Fruit fly (Drosophila melanogaster) whole organism, prepupa: Measurements from ENCODE around the gene TSG101.

ENCODE experiments used
- Blimp-1 ChIP-seq: fragments of 200-800 bp; sonication (Bioruptor generic); optimal IDR thresholded peaks from 3 replicates; lab custom pipeline; 2017; ENCODE audit warnings: missing biosample characterization, missing genetic modification characterization, mild to moderate bottlenecking, moderate library complexity, missing genetic modification reagents
- CG11294 ChIP-seq: fragments of 200-800 bp; sonication (Bioruptor generic); IDR thresholded peaks from 2 replicates; pipeline ENCODE4 v1.3.6; 2022; ENCODE audit warnings: missing biosample characterization, missing genetic modification characterization
- CG15336 ChIP-seq: fragments of 200-800 bp; sonication (Bioruptor generic); IDR thresholded peaks from 2 replicates; pipeline ENCODE4 v1.3.6; 2022; ENCODE audit warnings: missing biosample characterization, missing genetic modification characterization
- CG1621 ChIP-seq: fragments of 200-800 bp; sonication (Bioruptor generic); optimal IDR thresholded peaks from 3 replicates; lab custom pipeline; 2018; ENCODE audit warnings: missing biosample characterization, mild to moderate bottlenecking, missing genetic modification characterization
- CG3032 ChIP-seq: fragments of 200-800 bp; optimal IDR thresholded peaks from 2 replicates; lab custom pipeline; 2019; ENCODE audit warnings: missing biosample characterization, mild to moderate bottlenecking, missing genetic modification characterization, moderate library complexity
- CG31627 ChIP-seq: fragments of 200-800 bp; sonication (Bioruptor generic); optimal IDR thresholded peaks from 3 replicates; lab custom pipeline; 2016; ENCODE audit warnings: missing biosample characterization, missing genetic modification characterization
- CG32006 ChIP-seq: fragments of 200-800 bp; sonication (Bioruptor generic); optimal IDR thresholded peaks from 3 replicates; lab custom pipeline; 2017; ENCODE audit warnings: missing biosample characterization, mild to moderate bottlenecking, missing genetic modification characterization
- CG34406 ChIP-seq: fragments of 200-800 bp; sonication (Bioruptor generic); optimal IDR thresholded peaks from 3 replicates; lab custom pipeline; 2016; ENCODE audit warnings: missing biosample characterization, missing genetic modification characterization
- CG4318 ChIP-seq: fragments of 200-800 bp; sonication (Bioruptor generic); optimal IDR thresholded peaks from 3 replicates; lab custom pipeline; 2017; ENCODE audit warnings: missing biosample characterization, mild to moderate bottlenecking, missing genetic modification characterization
- CG6163 ChIP-seq: fragments of 200-800 bp; sonication (Bioruptor generic); IDR thresholded peaks from 3 replicates; pipeline ENCODE4 v1.3.6; 2022; ENCODE audit warnings: missing biosample characterization, missing genetic modification characterization
- CG6792 ChIP-seq: fragments of 200-800 bp; sonication (Bioruptor generic); optimal IDR thresholded peaks from 3 replicates; lab custom pipeline; 2016; ENCODE audit warnings: missing biosample characterization, missing genetic modification characterization
- CG6808 ChIP-seq: fragments of 200-800 bp; sonication (Bioruptor generic); optimal IDR thresholded peaks from 3 replicates; lab custom pipeline; 2017; ENCODE audit warnings: missing biosample characterization, missing genetic modification characterization, mild to moderate bottlenecking, moderate library complexity, missing genetic modification reagents
- CG6854 ChIP-seq: fragments of 200-800 bp; sonication (Bioruptor generic); optimal IDR thresholded peaks from 2 replicates; lab custom pipeline; 2017; ENCODE audit warnings: missing biosample characterization, mild to moderate bottlenecking, missing genetic modification characterization
- CG7368 ChIP-seq: fragments of 200-800 bp; sonication (Bioruptor generic); optimal IDR thresholded peaks from 3 replicates; lab custom pipeline; 2016; ENCODE audit warnings: missing biosample characterization, missing genetic modification characterization
- CG8119 ChIP-seq: fragments of 200-800 bp; sonication (Bioruptor generic); IDR thresholded peaks from 3 replicates; pipeline ENCODE4 v1.3.6; 2022; ENCODE audit warnings: missing biosample characterization, missing genetic modification characterization
- CG8319 ChIP-seq: fragments of 200-800 bp; sonication (Bioruptor generic); optimal IDR thresholded peaks from 3 replicates; lab custom pipeline; 2016; ENCODE audit warnings: missing biosample characterization, missing genetic modification characterization
- CG8632 ChIP-seq: fragments of 200-800 bp; sonication (Bioruptor generic); optimal IDR thresholded peaks from 3 replicates; lab custom pipeline; 2016; ENCODE audit warnings: missing biosample characterization, missing genetic modification characterization
- CG9139 ChIP-seq: fragments of 200-800 bp; sonication (Bioruptor generic); optimal IDR thresholded peaks from 3 replicates; lab custom pipeline; 2017; ENCODE audit warnings: missing biosample characterization, mild to moderate bottlenecking, missing genetic modification characterization
- Eip75B ChIP-seq: fragments of 200-800 bp; sonication (Bioruptor generic); optimal IDR thresholded peaks from 3 replicates; lab custom pipeline; 2016; ENCODE audit warnings: missing biosample characterization, missing genetic modification characterization
- Eip78C ChIP-seq: fragments of 200-800 bp; sonication (Bioruptor generic); peaks from one replicate; lab custom pipeline; 2016; ENCODE audit warnings: missing biosample characterization, missing genetic modification characterization
- Ets21C ChIP-seq: fragments of 200-800 bp; sonication (Bioruptor generic); optimal IDR thresholded peaks from 3 replicates; lab custom pipeline; 2016; ENCODE audit warnings: missing biosample characterization, missing genetic modification characterization
- Ets96B ChIP-seq: fragments of 200-800 bp; optimal IDR thresholded peaks from 2 replicates; lab custom pipeline; 2019; ENCODE audit warnings: missing biosample characterization, mild to moderate bottlenecking, missing genetic modification characterization, moderate library complexity
- Hr38 ChIP-seq: sonication (Bioruptor generic); optimal IDR thresholded peaks from 2 replicates; lab custom pipeline; 2016; ENCODE audit warnings: missing biosample characterization, missing genetic modification characterization
- Hr39 ChIP-seq: fragments of 200-800 bp; sonication (Bioruptor generic); optimal IDR thresholded peaks from 2 replicates; lab custom pipeline; 2016; ENCODE audit warnings: missing biosample characterization, missing genetic modification characterization
- Lpt ChIP-seq: fragments of 200-800 bp; sonication (Bioruptor generic); optimal IDR thresholded peaks from 3 replicates; lab custom pipeline; 2016; ENCODE audit warnings: missing biosample characterization, missing genetic modification characterization
- Smox ChIP-seq: fragments of 200-800 bp; sonication (Bioruptor generic); optimal IDR thresholded peaks from 3 replicates; lab custom pipeline; 2016; ENCODE audit warnings: missing biosample characterization, missing genetic modification characterization
- Sox102F ChIP-seq: fragments of 200-800 bp; sonication (Bioruptor generic); optimal IDR thresholded peaks from 2 replicates; lab custom pipeline; 2016; ENCODE audit warnings: missing biosample characterization, mild to moderate bottlenecking, missing genetic modification characterization
- Sox15 ChIP-seq: fragments of 200-800 bp; sonication (Bioruptor generic); optimal IDR thresholded peaks from 3 replicates; lab custom pipeline; 2016; ENCODE audit warnings: missing biosample characterization, missing genetic modification characterization
- achi ChIP-seq: fragments of 200-800 bp; sonication (Bioruptor generic); optimal IDR thresholded peaks from 3 replicates; lab custom pipeline; 2016; ENCODE audit warnings: missing biosample characterization, missing genetic modification characterization
- acj6 ChIP-seq: fragments of 200-800 bp; sonication (Bioruptor generic); optimal IDR thresholded peaks from 3 replicates; lab custom pipeline; 2016; ENCODE audit warnings: missing biosample characterization, missing genetic modification characterization
- cyc ChIP-seq: fragments of 200-800 bp; sonication (Bioruptor generic); optimal IDR thresholded peaks from 3 replicates; lab custom pipeline; 2016; ENCODE audit warnings: missing biosample characterization, missing genetic modification characterization
- dac ChIP-seq: fragments of 200-800 bp; sonication (Bioruptor generic); optimal IDR thresholded peaks from 2 replicates; lab custom pipeline; 2017; ENCODE audit warnings: missing biosample characterization, mild to moderate bottlenecking, missing genetic modification characterization
- eg ChIP-seq: fragments of 200-800 bp; sonication (Bioruptor generic); IDR thresholded peaks from 3 replicates; pipeline ENCODE4 v1.3.6; 2022; ENCODE audit warnings: missing biosample characterization, missing genetic modification characterization
- esn ChIP-seq: fragments of 200-800 bp; sonication (Bioruptor generic); optimal IDR thresholded peaks from 2 replicates; lab custom pipeline; 2016; ENCODE audit warnings: missing biosample characterization, mild to moderate bottlenecking, missing genetic modification characterization, moderate library complexity
- fd59A ChIP-seq: fragments of 200-800 bp; sonication (Bioruptor generic); optimal IDR thresholded peaks from 2 replicates; lab custom pipeline; 2017; ENCODE audit warnings: missing biosample characterization, mild to moderate bottlenecking, missing genetic modification characterization, missing genetic modification reagents
- lz ChIP-seq: fragments of 200-800 bp; sonication (Bioruptor generic); optimal IDR thresholded peaks from 3 replicates; lab custom pipeline; 2016; ENCODE audit warnings: missing biosample characterization, missing genetic modification characterization
- net ChIP-seq: fragments of 200-800 bp; sonication (Bioruptor generic); optimal IDR thresholded peaks from 3 replicates; lab custom pipeline; 2016; ENCODE audit warnings: missing biosample characterization, missing genetic modification characterization
- pdm3 ChIP-seq: fragments of 200-800 bp; sonication (Bioruptor generic); optimal IDR thresholded peaks from 3 replicates; lab custom pipeline; 2016; ENCODE audit warnings: missing biosample characterization, missing genetic modification characterization
- salr ChIP-seq, 2 experiments: fragments of 200-800 bp; sonication (Bioruptor generic); optimal IDR thresholded peaks; 3 replicates each; lab custom pipeline; 2016 to 2018; ENCODE audit warnings: missing biosample characterization in 2 of 2, missing genetic modification characterization in 2 of 2, mild to moderate bottlenecking in 1 of 2
- spab ChIP-seq: fragments of 200-800 bp; sonication (Bioruptor generic); optimal IDR thresholded peaks from 2 replicates; lab custom pipeline; 2017; ENCODE audit warnings: missing biosample characterization, mild to moderate bottlenecking, missing genetic modification characterization, missing genetic modification reagents
- ss ChIP-seq, 2 experiments: fragments of 200-800 bp; sonication (Bioruptor generic); optimal IDR thresholded peaks; 2 replicates in 1 of 2; 3 replicates in 1 of 2; lab custom pipeline; 2017 to 2018; ENCODE audit warnings: mild to moderate bottlenecking in 2 of 2, missing biosample characterization in 2 of 2, missing genetic modification characterization in 2 of 2, moderate library complexity in 1 of 2
- svp ChIP-seq: fragments of 200-800 bp; sonication (Bioruptor generic); peaks from one replicate; lab custom pipeline; 2016; ENCODE audit warnings: missing biosample characterization, missing genetic modification characterization
- topi ChIP-seq: fragments of 200-800 bp; sonication (Bioruptor generic); optimal IDR thresholded peaks from 3 replicates; lab custom pipeline; 2016; ENCODE audit warnings: missing biosample characterization, missing genetic modification characterization
- vri ChIP-seq: fragments of 200-800 bp; sonication (Bioruptor generic); optimal IDR thresholded peaks from 3 replicates; lab custom pipeline; 2016; ENCODE audit warnings: missing biosample characterization, mild to moderate bottlenecking, missing genetic modification characterization

Gene TSG101

dm6 chr3L:16872487-16872955, 30.4 kb downstream of the TSG101 start (continued):
- TF ChIP-seq Hr38 (GFP tag; lab: Kevin White, UChicago) (no peak), cyc (GFP tag; lab: Kevin White, UChicago) (no peak), topi (peak; percentile 18), CG11294 (peak; percentile 44; the same call in 1 of the 2 replicates), Hr39 (GFP tag; lab: Kevin White, UChicago) (peak; percentile 38), CG8319 (GFP tag; lab: Kevin White, UChicago) (peak; percentile 74), CG6854 (GFP tag; lab: Kevin White, UChicago) (no peak), Eip78C (GFP tag; lab: Kevin White, UChicago) (peak; percentile 96), lz (GFP tag; lab: Kevin White, UChicago) (peak; percentile 36), Lpt (GFP tag; lab: Kevin White, UChicago) (peak; percentile 87), Smox (no peak), CG31627 (peak; percentile 18), CG6808 (peak; percentile 43), Sox15 (GFP tag; lab: Kevin White, UChicago) (peak; percentile 45), CG3032 (tag; lab: Kevin White, UChicago) (peak; percentile 56), acj6 (peak; percentile 66), eg (GFP tag; lab: Robert Waterston, UW) (0 out of 3 replicates have a peak, but pooled peaks have one; percentile 56), Ets21C (peak; percentile 9), ss (GFP tag; optimal IDR thresholded peaks at IDR 0.05; lab: Kevin White, UChicago) (peak in 1 of 2 experiments; percentile 13), spab (GFP tag; lab: Kevin White, UChicago) (peak; percentile 71), Sox102F (GFP tag; lab: Kevin White, UChicago) (peak; percentile 49), CG32006 (peak; percentile 95), CG6163 (GFP tag; lab: Robert Waterston, UW) (peak; percentile 65; the same call in 2 of the 3 replicates), Blimp-1 (GFP tag; lab: Kevin White, UChicago) (no peak), dac (GFP tag; lab: Kevin White, UChicago) (peak; percentile 73), Ets96B (peak; percentile 48), CG1621 (tag; lab: Kevin White, UChicago) (peak; percentile 45), vri (GFP tag; lab: Kevin White, UChicago) (no peak), CG15336 (GFP tag; lab: Robert Waterston, UW) (peak; percentile 89), CG6792 (peak; percentile 70), CG9139 (peak; percentile 26), CG4318 (GFP tag; lab: Kevin White, UChicago) (peak; percentile 85), CG7368 (GFP tag; lab: Kevin White, UChicago) (peak; percentile 57), CG34406 (GFP tag; lab: Kevin White, UChicago) (peak; percentile 65), net (GFP tag; lab: Kevin White, UChicago) (peak; percentile 76), CG8632 (peak; percentile 45), achi (GFP tag; lab: Kevin White, UChicago) (peak; percentile 80), esn (GFP tag; lab: Kevin White, UChicago) (peak; percentile 68), Eip75B (peak; percentile 69), fd59A (peak; percentile 51), pdm3 (GFP tag; lab: Kevin White, UChicago) (peak; percentile 74), CG8119 (GFP tag; lab: Robert Waterston, UW) (peak; percentile 93), svp (no peak), salr (GFP tag; optimal IDR thresholded peaks at IDR 0.05; lab: Kevin White, UChicago) (peak in 1 of 2 experiments; percentile 88)
